Worm (Caenorhabditis elegans): ENCODE measurements around the gene unc-5.
"Not testable (repeated sequence)": the region's sequence is repeated elsewhere in the genome, so short reads cannot be mapped to it uniquely, and the experiment has no call there.

The unc-5 gene

ce11 chrIV:5479289-5479688, 48.8 kb downstream of the unc-5 start, which contains the start of gene T11F8.1:
T11F8.1 (plus strand) TSS chrIV:5479589.
- TF ChIP-seq unc-62 (GFP tag; optimal IDR thresholded peaks at IDR 0.05), result no peak

ce11 chrIV:5476468-5476867, 51.7 kb downstream of the unc-5 start, which contains the start of gene T11F8.4:
T11F8.4 (minus strand) TSS chrIV:5476568.
- no peak for TF ChIP-seq unc-62 (GFP tag; optimal IDR thresholded peaks at IDR 0.05)

ce11 chrIV:5473098-5473497, 55.0 kb downstream of the unc-5 start:
- TF ChIP-seq unc-62 (GFP tag; optimal IDR thresholded peaks at IDR 0.05), result no peak

ce11 chrIV:5469739-5470138, 58.4 kb downstream of the unc-5 start, which contains the start of gene rme-2:
rme-2 (plus strand) TSS chrIV:5470026.
- TF ChIP-seq unc-62 (GFP tag; optimal IDR thresholded peaks at IDR 0.05), result no peak

ce11 chrIV:5464403-5464802, 63.7 kb downstream of the unc-5 start, which contains the start of gene Y52D5A.2:
Y52D5A.2 (minus strand) TSS chrIV:5464503.
- TF ChIP-seq unc-62 (GFP tag; optimal IDR thresholded peaks at IDR 0.05), result not testable (repeated sequence)

- TF ChIP-seq unc-62 (GFP tag; optimal IDR thresholded peaks at IDR 0.05), result no peak
These were observed 65.3 kb downstream of the unc-5 start for ce11 chrIV:5462820-5463219.

- TF ChIP-seq unc-62 (GFP tag; optimal IDR thresholded peaks at IDR 0.05), result not testable (repeated sequence)
These were observed 72.1 kb downstream of the unc-5 start, which contains the start of gene Y4C6A.3 for ce11 chrIV:5455999-5456398. Y4C6A.3 (minus strand) TSS chrIV:5456099.

ce11 chrIV:5452667-5453066, 75.5 kb downstream of the unc-5 start, which contains the start of gene Y4C6A.4:
Y4C6A.4 (plus strand) TSS chrIV:5452967.
- no peak for TF ChIP-seq unc-62 (GFP tag; optimal IDR thresholded peaks at IDR 0.05)

All from whole organism, dauer.